Worm (Caenorhabditis elegans) whole organism, L1 larva: ENCODE measurements around the gene F44E2.9.

Experiments used
- C16A3.4 ChIP-seq: fragments of 150-350 bp; optimal IDR thresholded peaks from 2 replicates; lab custom pipeline; 2014; ENCODE audit warnings: missing biosample characterization, missing genetic modification characterization
- F16B12.6 ChIP-seq: fragments of 150-350 bp; optimal IDR thresholded peaks from 2 replicates; lab custom pipeline; 2014; ENCODE audit warnings: missing biosample characterization, missing genetic modification characterization
- alr-1 ChIP-seq: fragments of 200-800 bp; sonication (Bioruptor generic); optimal IDR thresholded peaks from 2 replicates; lab custom pipeline; 2018; ENCODE audit warnings: borderline replicate concordance, mild to moderate bottlenecking, missing genetic modification characterization, missing compliant biosample characterization
- aly-2 ChIP-seq: fragments of 150-350 bp; optimal IDR thresholded peaks from 2 replicates; lab custom pipeline; 2014; ENCODE audit warnings: missing biosample characterization, missing genetic modification characterization
- ama-1 ChIP-seq: fragments of 150-350 bp; optimal IDR thresholded peaks from 2 replicates; lab custom pipeline; 2014
- ceh-63 ChIP-seq: fragments of 200-800 bp; sonication (Bioruptor generic); optimal IDR thresholded peaks from 2 replicates; lab custom pipeline; 2018; ENCODE audit warnings: mild to moderate bottlenecking, missing genetic modification characterization, missing compliant biosample characterization
- ceh-8 ChIP-seq: fragments of 200-800 bp; sonication (Bioruptor generic); optimal IDR thresholded peaks from 2 replicates; lab custom pipeline; 2018; ENCODE audit warnings: mild to moderate bottlenecking, missing genetic modification characterization, moderate library complexity, missing compliant biosample characterization
- ceh-82 ChIP-seq, 3 experiments: fragments of 150-350 bp in 1 of 3; sonication (generic microtip) in 2 of 3; optimal IDR thresholded peaks; 2 replicates each; lab custom pipeline; 2014 to 2017; ENCODE audit warnings: missing biosample characterization in 3 of 3, missing genetic modification characterization in 3 of 3
- ces-1 ChIP-seq: fragments of 150-350 bp; optimal IDR thresholded peaks from 2 replicates; lab custom pipeline; 2014; ENCODE audit warnings: missing biosample characterization, missing genetic modification reagents, missing genetic modification characterization
- dpl-1 ChIP-seq, 3 experiments: fragments of 150-350 bp in 2 of 3; sonication (generic microtip) in 1 of 3; optimal IDR thresholded peaks; 2 replicates each; lab custom pipeline; 2014 to 2017; ENCODE audit warnings: missing biosample characterization in 3 of 3, missing genetic modification characterization in 3 of 3, missing genetic modification reagents in 3 of 3
- efl-1 ChIP-seq, 4 experiments: fragments of 150-350 bp; optimal IDR thresholded peaks in 3 of 4; peaks in 1 of 4; 1 replicate in 1 of 4; 2 replicates in 3 of 4; lab custom pipeline; 2014; ENCODE audit warnings: missing biosample characterization in 2 of 4, missing genetic modification characterization in 2 of 4, missing genetic modification reagents in 2 of 4
- efl-3 ChIP-seq: fragments of 200-800 bp; sonication (Bioruptor generic); optimal IDR thresholded peaks from 2 replicates; lab custom pipeline; 2018; ENCODE audit warnings: mild to moderate bottlenecking, missing genetic modification characterization, missing compliant biosample characterization
- egl-13 ChIP-seq: sonication (generic microtip); optimal IDR thresholded peaks from 2 replicates; lab custom pipeline; 2016; ENCODE audit warnings: missing genotype, missing genetic modification reagents, missing genetic modification characterization, missing compliant biosample characterization
- elt-2 ChIP-seq: sonication (generic microtip); optimal IDR thresholded peaks from 2 replicates; lab custom pipeline; 2016; ENCODE audit warnings: missing genetic modification characterization, mild to moderate bottlenecking, inconsistent platforms, missing compliant biosample characterization, missing genetic modification reagents
- ets-5 ChIP-seq: fragments of 200-800 bp; sonication (Bioruptor generic); IDR thresholded peaks from 2 replicates; pipeline ENCODE4 v1.3.6; 2022; ENCODE audit warnings: missing genetic modification characterization, missing compliant biosample characterization
- fkh-4 ChIP-seq: sonication (generic microtip); optimal IDR thresholded peaks from 2 replicates; lab custom pipeline; 2016; ENCODE audit warnings: missing compliant biosample characterization, missing genetic modification characterization, borderline replicate concordance
- grh-1 ChIP-seq: fragments of 200-800 bp; sonication (Bioruptor generic); IDR thresholded peaks from 2 replicates; pipeline ENCODE4 v1.3.6; 2022; ENCODE audit warnings: missing genetic modification reagents, missing genetic modification characterization, missing compliant biosample characterization
- hlh-4 ChIP-seq: sonication (generic microtip); optimal IDR thresholded peaks from 2 replicates; lab custom pipeline; 2016; ENCODE audit warnings: mild to moderate bottlenecking, missing genetic modification characterization, missing compliant biosample characterization
- hpl-2 ChIP-seq: fragments of 150-350 bp; optimal IDR thresholded peaks from 2 replicates; lab custom pipeline; 2014; ENCODE audit warnings: missing biosample characterization, missing genetic modification reagents, missing genetic modification characterization
- isw-1 ChIP-seq: fragments of 200-800 bp; sonication (Bioruptor generic); IDR thresholded peaks from 2 replicates; pipeline ENCODE4 v1.3.6; 2022; ENCODE audit warnings: missing genetic modification characterization, missing compliant biosample characterization
- jun-1 ChIP-seq: fragments of 150-350 bp; optimal IDR thresholded peaks from 2 replicates; lab custom pipeline; 2014; ENCODE audit warnings: missing biosample characterization, missing genetic modification reagents, missing genetic modification characterization
- lin-13 ChIP-seq: fragments of 150-350 bp; optimal IDR thresholded peaks from 2 replicates; lab custom pipeline; 2014; ENCODE audit warnings: missing biosample characterization, missing genetic modification reagents, missing genetic modification characterization
- lin-14 ChIP-seq: fragments of 200-800 bp; sonication (Bioruptor generic); optimal IDR thresholded peaks from 2 replicates; lab custom pipeline; 2018; ENCODE audit warnings: mild to moderate bottlenecking, missing genetic modification characterization, moderate library complexity, missing compliant biosample characterization
- lin-35 ChIP-seq, 2 experiments: fragments of 150-350 bp; optimal IDR thresholded peaks; 2 replicates each; lab custom pipeline; 2014; ENCODE audit warnings: missing biosample characterization in 2 of 2, missing genetic modification characterization in 2 of 2, missing genetic modification reagents in 2 of 2
- lin-39 ChIP-seq: fragments of 150-350 bp; optimal IDR thresholded peaks from 2 replicates; lab custom pipeline; 2014; ENCODE audit warnings: missing biosample characterization, missing genetic modification reagents, missing genetic modification characterization
- lsy-2 ChIP-seq, 2 experiments: fragments of 150-350 bp; optimal IDR thresholded peaks; 2 replicates each; lab custom pipeline; 2014; ENCODE audit warnings: missing biosample characterization in 2 of 2, missing genetic modification characterization in 2 of 2
- mab-9 ChIP-seq: fragments of 200-800 bp; sonication (Bioruptor generic); IDR thresholded peaks from 2 replicates; pipeline ENCODE4 v1.3.6; 2022; ENCODE audit warnings: missing genetic modification reagents, missing genetic modification characterization, missing compliant biosample characterization
- mdl-1 ChIP-seq, 2 experiments: fragments of 150-350 bp; optimal IDR thresholded peaks; 2 replicates each; lab custom pipeline; 2014 to 2017; ENCODE audit warnings: missing biosample characterization in 2 of 2, missing genetic modification characterization in 2 of 2, inconsistent platforms in 1 of 2
- mep-1 ChIP-seq: fragments of 150-350 bp; optimal IDR thresholded peaks from 2 replicates; lab custom pipeline; 2014; ENCODE audit warnings: missing biosample characterization, missing genetic modification characterization
- nhr-12 ChIP-seq: sonication (generic microtip); optimal IDR thresholded peaks from 2 replicates; lab custom pipeline; 2017; ENCODE audit warnings: missing biosample characterization, missing genetic modification characterization
- nhr-28 ChIP-seq: fragments of 150-350 bp; optimal IDR thresholded peaks from 2 replicates; lab custom pipeline; 2014; ENCODE audit warnings: missing biosample characterization, missing genetic modification characterization
- nhr-71 ChIP-seq: sonication (generic microtip); optimal IDR thresholded peaks from 2 replicates; lab custom pipeline; 2016; ENCODE audit warnings: mild to moderate bottlenecking, missing genetic modification characterization, moderate library complexity, missing compliant biosample characterization
- nhr-90 ChIP-seq: sonication (generic microtip); optimal IDR thresholded peaks from 2 replicates; lab custom pipeline; 2016; ENCODE audit warnings: mild to moderate bottlenecking, missing genetic modification characterization, missing compliant biosample characterization; ENCODE audit not compliant: poor library complexity
- pag-3 ChIP-seq: sonication (generic microtip); optimal IDR thresholded peaks from 2 replicates; lab custom pipeline; 2017; ENCODE audit warnings: missing genetic modification characterization, mild to moderate bottlenecking, missing compliant biosample characterization, antibody characterized with exemption, borderline replicate concordance; ENCODE audit not compliant: insufficient read depth
- pax-3 ChIP-seq: fragments of 200-800 bp; sonication (Bioruptor generic); optimal IDR thresholded peaks from 2 replicates; lab custom pipeline; 2018; ENCODE audit warnings: mild to moderate bottlenecking, missing genetic modification characterization, moderate library complexity, missing compliant biosample characterization
- pqm-1 ChIP-seq: sonication (generic microtip); optimal IDR thresholded peaks from 3 replicates; lab custom pipeline; 2017; ENCODE audit warnings: missing biosample characterization, missing genetic modification characterization
- rnt-1 ChIP-seq: sonication (generic microtip); optimal IDR thresholded peaks from 2 replicates; lab custom pipeline; 2016; ENCODE audit warnings: mild to moderate bottlenecking, missing genetic modification characterization, moderate library complexity, missing compliant biosample characterization
- skn-1 ChIP-seq: fragments of 150-350 bp; optimal IDR thresholded peaks from 2 replicates; lab custom pipeline; 2014; ENCODE audit warnings: missing biosample characterization, missing genetic modification characterization
- sox-4 ChIP-seq: sonication (generic microtip); optimal IDR thresholded peaks from 2 replicates; lab custom pipeline; 2016; ENCODE audit warnings: missing genetic modification characterization, missing compliant biosample characterization
- sptf-1 ChIP-seq: fragments of 150-350 bp; optimal IDR thresholded peaks from 2 replicates; lab custom pipeline; 2014; ENCODE audit warnings: missing biosample characterization, missing genetic modification characterization
- swsn-7 ChIP-seq: sonication (generic microtip); optimal IDR thresholded peaks from 2 replicates; lab custom pipeline; 2016; ENCODE audit warnings: missing genetic modification characterization, missing compliant biosample characterization
- tbx-2 ChIP-seq: sonication (generic microtip); optimal IDR thresholded peaks from 2 replicates; lab custom pipeline; 2016; ENCODE audit warnings: missing genetic modification characterization, missing compliant biosample characterization
- unc-30 ChIP-seq: sonication (generic microtip); optimal IDR thresholded peaks from 2 replicates; lab custom pipeline; 2017; ENCODE audit warnings: missing biosample characterization, missing genetic modification characterization
- unc-86 ChIP-seq: sonication (generic microtip); optimal IDR thresholded peaks from 2 replicates; lab custom pipeline; 2016; ENCODE audit warnings: missing genetic modification characterization, missing compliant biosample characterization
- unc-98 ChIP-seq: fragments of 200-800 bp; sonication (Bioruptor generic); IDR thresholded peaks from 2 replicates; pipeline ENCODE4 v1.3.6; 2022; ENCODE audit warnings: missing genetic modification characterization, missing compliant biosample characterization
- vab-15 ChIP-seq: sonication (generic microtip); optimal IDR thresholded peaks from 2 replicates; lab custom pipeline; 2017; ENCODE audit warnings: missing genotype, mild to moderate bottlenecking, missing genetic modification characterization, missing compliant biosample characterization
- xbp-1 ChIP-seq: sonication (generic microtip); optimal IDR thresholded peaks from 2 replicates; lab custom pipeline; 2016; ENCODE audit warnings: missing genetic modification characterization, missing compliant biosample characterization
- zip-4 ChIP-seq: fragments of 200-800 bp; sonication (Bioruptor generic); optimal IDR thresholded peaks from 2 replicates; lab custom pipeline; 2018; ENCODE audit warnings: mild to moderate bottlenecking, missing genetic modification characterization, moderate library complexity, missing compliant biosample characterization
- ztf-11 ChIP-seq, 2 experiments: sonication (generic microtip); optimal IDR thresholded peaks; 2 replicates each; lab custom pipeline; 2016 to 2017; ENCODE audit warnings: missing genetic modification characterization in 2 of 2, missing biosample characterization in 1 of 2, missing compliant biosample characterization in 1 of 2
- ztf-4 ChIP-seq: fragments of 150-350 bp; optimal IDR thresholded peaks from 2 replicates; lab custom pipeline; 2014; ENCODE audit warnings: missing biosample characterization, missing genetic modification characterization

The F44E2.9 gene

ce11 chrIII:8887184-8887801, 37.0 kb upstream of the F44E2.9 start, which contains the start of gene famh-136 (continued):
- TF ChIP-seq xbp-1 (tag; lab: Kevin White, UChicago), result peak; percentile 79
- peak; percentile 75 for TF ChIP-seq jun-1 (tag; lab: Kevin White, UChicago)
- peak; percentile 68 for TF ChIP-seq lin-13 (GFP tag; lab: Kevin White, UChicago)
- TF ChIP-seq ets-5 (GFP tag; lab: Robert Waterston, UW), result no peak
- no peak for TF ChIP-seq hlh-4
- TF ChIP-seq unc-30 (tag; lab: Kevin White, UChicago), result no peak
- no peak for TF ChIP-seq ceh-63 (GFP tag; lab: Kevin White, UChicago)
- peak; percentile 50 for TF ChIP-seq lin-39
- TF ChIP-seq skn-1, result peak; percentile 74
- no peak; the same call in 1 of the 2 replicates for TF ChIP-seq grh-1
- peak; percentile 87 for TF ChIP-seq swsn-7
- no peak for TF ChIP-seq vab-15 (tag; lab: Kevin White, UChicago)
- no peak for TF ChIP-seq unc-98
- peak; percentile 78 to 85 for TF ChIP-seq efl-1 (optimal IDR thresholded peaks at IDR 0.05; lab: Kevin White, UChicago)
- TF ChIP-seq efl-1 (GFP tag; optimal IDR thresholded peaks at IDR 0.05 in 1 of 2; lab: Kevin White, UChicago), result peak; percentile 77 to 98
- TF ChIP-seq nhr-90 (tag; lab: Kevin White, UChicago), result peak; percentile 90
- peak; percentile 88 for TF ChIP-seq tbx-2 (tag; lab: Kevin White, UChicago)
- no peak for TF ChIP-seq ces-1 (GFP tag; lab: Kevin White, UChicago)
- no peak for TF ChIP-seq ceh-8 (GFP tag; lab: Kevin White, UChicago)
- TF ChIP-seq alr-1, result no peak
- TF ChIP-seq ztf-11 (tag; optimal IDR thresholded peaks at IDR 0.05; lab: Kevin White, UChicago), result peak in 1 of 2 experiments; percentile 42
- TF ChIP-seq pag-3 (tag; lab: Kevin White, UChicago), result peak; percentile 39
- peak in 1 of 2 experiments; percentile 79 for TF ChIP-seq mdl-1 (tag; optimal IDR thresholded peaks at IDR 0.05; lab: Kevin White, UChicago)
- TF ChIP-seq mab-9 (GFP tag; lab: Robert Waterston, UW), result peak; percentile 39; the same call in 1 of the 2 replicates
- no peak for TF ChIP-seq nhr-12 (tag; lab: Kevin White, UChicago)
- peak; percentile 42 for TF ChIP-seq zip-4 (GFP tag; lab: Kevin White, UChicago)
- peak; percentile 65 for TF ChIP-seq sox-4
- TF ChIP-seq F16B12.6 (tag; lab: Kevin White, UChicago), result peak; percentile 61
- TF ChIP-seq pqm-1, result no peak
- peak; percentile 84 for TF ChIP-seq lin-14
- TF ChIP-seq aly-2 (tag; lab: Kevin White, UChicago), result peak; percentile 58
- TF ChIP-seq pax-3, result peak; percentile 70

ce11 chrIII:8886309-8886708, 36.0 kb upstream of the F44E2.9 start:
- TF ChIP-seq hpl-2 (GFP tag; lab: Kevin White, UChicago) (no peak), sptf-1 (tag; lab: Kevin White, UChicago) (no peak), efl-1 (optimal IDR thresholded peaks at IDR 0.05; lab: Kevin White, UChicago) (peak; percentile 1 to 26), efl-1 (GFP tag; optimal IDR thresholded peaks at IDR 0.05 in 1 of 2; lab: Kevin White, UChicago) (no peak), C16A3.4 (tag; lab: Kevin White, UChicago) (no peak), mep-1 (tag; lab: Kevin White, UChicago) (peak; percentile 22), swsn-7 (peak; percentile 20), fkh-4 (no peak), unc-30 (tag; lab: Kevin White, UChicago) (no peak), ceh-82 (tag; optimal IDR thresholded peaks at IDR 0.05; lab: Kevin White, UChicago) (peak in 1 of 3 experiments; percentile 5), xbp-1 (tag; lab: Kevin White, UChicago) (no peak), F16B12.6 (tag; lab: Kevin White, UChicago) (no peak), elt-2 (tag; lab: Kevin White, UChicago) (no peak), lin-35 (GFP tag; optimal IDR thresholded peaks at IDR 0.05; lab: Kevin White, UChicago) (peak in 1 of 2 experiments; percentile 5), lsy-2 (tag; optimal IDR thresholded peaks at IDR 0.05; lab: Kevin White, UChicago) (peak in 1 of 2 experiments; percentile 42), isw-1 (no peak), unc-86 (tag; lab: Kevin White, UChicago) (peak; percentile 16), nhr-71 (tag; lab: Kevin White, UChicago) (peak; percentile 16), mdl-1 (tag; optimal IDR thresholded peaks at IDR 0.05; lab: Kevin White, UChicago) (no peak), efl-3 (no peak), ztf-4 (tag; lab: Kevin White, UChicago) (no peak), ama-1 (lab: Kevin White, UChicago) (no peak), egl-13 (tag; lab: Kevin White, UChicago) (peak; percentile 15), nhr-28 (tag; lab: Kevin White, UChicago) (no peak), rnt-1 (no peak), dpl-1 (GFP tag; optimal IDR thresholded peaks at IDR 0.05; lab: Kevin White, UChicago) (peak in 1 of 3 experiments; percentile 26)
